ENCODE assay signal across 1 fruit fly cellular context in genomic region chrX:8583159-8583558, dm6.
TF ChIP-seq lines count a peak whose summit lies in the region.

No protein-coding gene starts in this region.

TF ChIP-seq in whole organism, embryonic, 481 proteins besides CTCF, POLR2A, EP300 and RAD21 (continued from another document):
- TF ChIP-seq Deaf1 (tag; optimal IDR thresholded peaks at IDR 0.05; lab: Kevin White, UChicago) (no peak), HLH54F (GFP tag; optimal IDR thresholded peaks at IDR 0.05; lab: Kevin White, UChicago) (peak; percentile 9), Med (GFP tag; lab: Kevin White, UChicago) (peak; percentile 82), CG14441 (GFP tag; IDR thresholded peaks at IDR 0.05; lab: Robert Waterston, UW) (peak; percentile 33; the same call in 1 of the 2 replicates), Ets65A (GFP tag; lab: Kevin White, UChicago) (peak; percentile 42), CG2120 (GFP tag; optimal IDR thresholded peaks at IDR 0.05; lab: Kevin White, UChicago) (peak; percentile 34), usp (GFP tag; optimal IDR thresholded peaks at IDR 0.05; lab: Kevin White, UChicago) (no peak), Fer1 (GFP tag; optimal IDR thresholded peaks at IDR 0.05; lab: Kevin White, UChicago) (peak; percentile 24), CG7839 (tag; optimal IDR thresholded peaks at IDR 0.05; lab: Kevin White, UChicago) (peak; percentile 42), lmd (GFP tag; IDR thresholded peaks at IDR 0.05; lab: Robert Waterston, UW) (peak; percentile 63), Rfx (GFP tag; IDR thresholded peaks at IDR 0.05; lab: Robert Waterston, UW) (peak; percentile 53; the same call in 1 of the 2 replicates), HHEX (GFP tag; optimal IDR thresholded peaks at IDR 0.05; lab: Kevin White, UChicago) (peak; percentile 19), CG4424 (GFP tag; optimal IDR thresholded peaks at IDR 0.05; lab: Kevin White, UChicago) (no peak), sens (GFP tag; lab: Kevin White, UChicago) (peak; percentile 28), CG11398 (GFP tag; optimal IDR thresholded peaks at IDR 0.05; lab: Kevin White, UChicago) (no peak), Dfd (GFP tag; optimal IDR thresholded peaks at IDR 0.05; lab: Kevin White, UChicago) (no peak), ci (GFP tag; IDR thresholded peaks at IDR 0.05; lab: Robert Waterston, UW) (0 out of 3 replicates have a peak, but pooled peaks have one; percentile 31), CG13424 (tag; optimal IDR thresholded peaks at IDR 0.05; lab: Kevin White, UChicago) (peak; percentile 21), CG12659 (GFP tag; optimal IDR thresholded peaks at IDR 0.05; lab: Kevin White, UChicago) (peak; percentile 52), sob (GFP tag; IDR thresholded peaks at IDR 0.05; lab: Robert Waterston, UW) (peak; percentile 29; the same call in 1 of the 2 replicates), Ptx1 (GFP tag; IDR thresholded peaks at IDR 0.05; lab: Robert Waterston, UW) (peak; percentile 30; the same call in 1 of the 2 replicates), CG3281 (GFP tag; optimal IDR thresholded peaks at IDR 0.05; lab: Kevin White, UChicago) (peak; percentile 21), gem (tag; optimal IDR thresholded peaks at IDR 0.05; lab: Kevin White, UChicago) (peak; percentile 47), gsb (GFP tag; IDR thresholded peaks at IDR 0.05; lab: Robert Waterston, UW) (0 out of 2 replicates have a peak, but pooled peaks have one; percentile 37), Dip3 (GFP tag; optimal IDR thresholded peaks at IDR 0.05; lab: Kevin White, UChicago) (no peak), az2 (GFP tag; optimal IDR thresholded peaks at IDR 0.05; lab: Kevin White, UChicago) (no peak), chinmo (GFP tag; IDR thresholded peaks at IDR 0.05; lab: Robert Waterston, UW; ENCODE audit: partially characterized antibody) (no peak), Blimp-1 (GFP tag; optimal IDR thresholded peaks at IDR 0.05; lab: Kevin White, UChicago) (peak; percentile 33), z (GFP tag; IDR thresholded peaks at IDR 0.05; lab: Robert Waterston, UW) (no peak), zfh2 (GFP tag; optimal IDR thresholded peaks at IDR 0.05; lab: Kevin White, UChicago) (peak; percentile 27), CG12391 (tag; optimal IDR thresholded peaks at IDR 0.05; lab: Kevin White, UChicago) (peak; percentile 2), CG7556 (GFP tag; optimal IDR thresholded peaks at IDR 0.05; lab: Kevin White, UChicago) (peak; percentile 8), CG17612 (GFP tag; IDR thresholded peaks at IDR 0.05; lab: Robert Waterston, UW) (no peak), CG9215 (GFP tag; IDR thresholded peaks at IDR 0.05; lab: Robert Waterston, UW) (peak; percentile 36; the same call in 1 of the 2 replicates), CG8290 (GFP tag; optimal IDR thresholded peaks at IDR 0.05; lab: Kevin White, UChicago) (no peak), CG8290 (tag; optimal IDR thresholded peaks at IDR 0.05; lab: Kevin White, UChicago) (peak in 1 of 2 experiments; percentile 10), CG17361 (GFP tag; IDR thresholded peaks at IDR 0.05; lab: Robert Waterston, UW) (0 out of 3 replicates have a peak, but pooled peaks have one; percentile 13), Mrtf (GFP tag; IDR thresholded peaks at IDR 0.05; lab: Robert Waterston, UW) (0 out of 3 replicates have a peak, but pooled peaks have one; percentile 34), CG12104 (GFP tag; optimal IDR thresholded peaks at IDR 0.05; lab: Kevin White, UChicago) (no peak), CG15269 (tag; optimal IDR thresholded peaks at IDR 0.05; lab: Kevin White, UChicago) (peak; percentile 32), fd96Cb (tag; optimal IDR thresholded peaks at IDR 0.05; lab: Kevin White, UChicago) (peak; percentile 23), H2.0 (GFP tag; IDR thresholded peaks at IDR 0.05; lab: Robert Waterston, UW) (0 out of 2 replicates have a peak, but pooled peaks have one; percentile 8), HLH3B (GFP tag; IDR thresholded peaks at IDR 0.05; lab: Robert Waterston, UW) (0 out of 2 replicates have a peak, but pooled peaks have one; percentile 9), CG4730 (GFP tag; IDR thresholded peaks at IDR 0.05; lab: Robert Waterston, UW) (no peak; the same call in 1 of the 2 replicates), CoRest (tag; optimal IDR thresholded peaks at IDR 0.05; lab: Kevin White, UChicago) (peak; percentile 23), CG16779 (GFP tag; IDR thresholded peaks at IDR 0.05; lab: Robert Waterston, UW) (no peak), nmo (GFP tag; optimal IDR thresholded peaks at IDR 0.05; lab: Kevin White, UChicago) (peak; percentile 27), prd (optimal IDR thresholded peaks at IDR 0.05; lab: Kevin White, UChicago) (no peak), prd (GFP tag; IDR thresholded peaks at IDR 0.05; lab: Robert Waterston, UW) (peak; percentile 28; the same call in 1 of the 3 replicates), CG17385 (GFP tag; optimal IDR thresholded peaks at IDR 0.05; lab: Kevin White, UChicago) (peak; percentile 33), CG31224 (GFP tag; IDR thresholded peaks at IDR 0.05; lab: Robert Waterston, UW) (0 out of 2 replicates have a peak, but pooled peaks have one; percentile 24), CG30403 (GFP tag; optimal IDR thresholded peaks at IDR 0.05; lab: Kevin White, UChicago) (peak; percentile 13), PHDP (tag; optimal IDR thresholded peaks at IDR 0.05; lab: Kevin White, UChicago) (peak; percentile 24), Meics (GFP tag; optimal IDR thresholded peaks at IDR 0.05; lab: Kevin White, UChicago) (peak; percentile 45), Sox100B (GFP tag; optimal IDR thresholded peaks at IDR 0.05; lab: Kevin White, UChicago) (no peak), Jarid2 (GFP tag; optimal IDR thresholded peaks at IDR 0.05; lab: Kevin White, UChicago) (no peak), sd (tag; optimal IDR thresholded peaks at IDR 0.05; lab: Kevin White, UChicago) (peak; percentile 57), chn (GFP tag; optimal IDR thresholded peaks at IDR 0.05; lab: Kevin White, UChicago) (no peak), seq (GFP tag; IDR thresholded peaks at IDR 0.05; lab: Robert Waterston, UW) (no peak), Hmr (GFP tag; optimal IDR thresholded peaks at IDR 0.05; lab: Kevin White, UChicago) (peak; percentile 26), vvl (GFP tag; IDR thresholded peaks at IDR 0.05; lab: Robert Waterston, UW) (peak; percentile 51; the same call in 1 of the 2 replicates), Abd-B (GFP tag; optimal IDR thresholded peaks at IDR 0.05; lab: Kevin White, UChicago) (peak; percentile 11), CG1603 (tag; optimal IDR thresholded peaks at IDR 0.05; lab: Kevin White, UChicago) (peak; percentile 6), CG17186 (GFP tag; optimal IDR thresholded peaks at IDR 0.05; lab: Kevin White, UChicago) (no peak), dmrt11E (tag; optimal IDR thresholded peaks at IDR 0.05; lab: Kevin White, UChicago) (no peak), nerfin-1 (tag; optimal IDR thresholded peaks at IDR 0.05; lab: Kevin White, UChicago) (no peak)
